Fruit fly (Drosophila melanogaster): ENCODE results near the gene Liprin-beta.

- TF ChIP-seq CG8478 (optimal IDR thresholded peaks at IDR 0.05): no peak
- TF ChIP-seq CTCF (optimal IDR thresholded peaks at IDR 0.05): no peak
Measured at dm6 chr3L:13478339-13479203, 34.5 kb upstream of the Liprin-beta start.
